Fruit fly (Drosophila melanogaster): ENCODE results near the gene orb2.

The orb2 gene

DNA sequence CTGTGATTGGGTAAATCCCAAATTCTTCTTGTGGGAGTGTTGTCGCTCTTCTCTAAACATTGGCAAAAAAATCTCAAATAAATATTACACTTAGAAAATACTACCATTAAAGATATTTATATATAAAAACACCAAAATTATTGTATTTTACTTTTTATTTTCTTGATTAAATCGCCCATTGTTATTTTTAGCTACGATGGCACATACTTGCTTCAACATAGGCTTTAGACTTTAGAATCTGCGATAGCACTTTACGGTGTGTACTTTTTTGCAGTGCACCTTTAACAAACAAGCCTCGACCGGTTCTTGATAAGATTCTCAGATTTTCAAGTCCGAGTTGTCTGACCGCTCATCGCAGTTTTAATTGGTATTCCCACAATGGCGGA is 378 bp upstream of the orb2 start, which contains the start of gene GNBP3 (continued):
- no peak for TF ChIP-seq schlank (tag; optimal IDR thresholded peaks at IDR 0.05)
- peak; percentile 66 for TF ChIP-seq tin (GFP tag; optimal IDR thresholded peaks at IDR 0.05)
- no peak for TF ChIP-seq CG1792 (GFP tag; optimal IDR thresholded peaks at IDR 0.05)
- peak; percentile 61 for TF ChIP-seq CG17359 (tag; optimal IDR thresholded peaks at IDR 0.05)
- TF ChIP-seq CG8924 (tag; optimal IDR thresholded peaks at IDR 0.05): peak; percentile 36
- TF ChIP-seq D19B (GFP tag; optimal IDR thresholded peaks at IDR 0.05): peak; percentile 13
- no peak for TF ChIP-seq CG4617 (GFP tag; optimal IDR thresholded peaks at IDR 0.05; ENCODE audit: borderline replicate concordance)
- no peak for TF ChIP-seq E2f1 (GFP tag; IDR thresholded peaks at IDR 0.05)
- TF ChIP-seq CG10959 (GFP tag; IDR thresholded peaks at IDR 0.05): peak; percentile 69
- no peak for TF ChIP-seq Mes4 (GFP tag; optimal IDR thresholded peaks at IDR 0.05)
- TF ChIP-seq CG12104 (GFP tag; optimal IDR thresholded peaks at IDR 0.05): peak; percentile 22
- TF ChIP-seq toy (GFP tag; IDR thresholded peaks at IDR 0.05): no peak
- TF ChIP-seq ro (GFP tag; IDR thresholded peaks at IDR 0.05): no peak
- TF ChIP-seq CG16815 (GFP tag; optimal IDR thresholded peaks at IDR 0.05): peak; percentile 49
- TF ChIP-seq bab2 (GFP tag; optimal IDR thresholded peaks at IDR 0.05): peak; percentile 59
- no peak for TF ChIP-seq bbx (GFP tag; IDR thresholded peaks at IDR 0.05; ENCODE audit: partially characterized antibody)
- peak; percentile 58 for TF ChIP-seq CG31224 (GFP tag; IDR thresholded peaks at IDR 0.05)
- no peak for TF ChIP-seq CG8359 (GFP tag; optimal IDR thresholded peaks at IDR 0.05; ENCODE audit: borderline replicate concordance)
- TF ChIP-seq sqz (GFP tag; optimal IDR thresholded peaks at IDR 0.05): peak; percentile 65
- TF ChIP-seq YL-1 (GFP tag; optimal IDR thresholded peaks at IDR 0.05): no peak
- TF ChIP-seq Dref (GFP tag; IDR thresholded peaks at IDR 0.05): no peak
- peak; percentile 64 for TF ChIP-seq CG6254 (GFP tag; optimal IDR thresholded peaks at IDR 0.05)
- peak; percentile 69 for TF ChIP-seq CG5245 (GFP tag; optimal IDR thresholded peaks at IDR 0.05)
- peak; percentile 39 for TF ChIP-seq phol (tag; optimal IDR thresholded peaks at IDR 0.05)
- TF ChIP-seq Vsx1 (GFP tag; optimal IDR thresholded peaks at IDR 0.05): peak; percentile 41
- TF ChIP-seq Lhr (GFP tag; optimal IDR thresholded peaks at IDR 0.05): no peak
- no peak for TF ChIP-seq Mrtf (GFP tag; IDR thresholded peaks at IDR 0.05)
- TF ChIP-seq knrl (GFP tag; IDR thresholded peaks at IDR 0.05; ENCODE audit: partially characterized antibody): no peak
- TF ChIP-seq unpg (GFP tag; optimal IDR thresholded peaks at IDR 0.05): peak; percentile 59
- peak; percentile 54 for TF ChIP-seq Abd-B (GFP tag; optimal IDR thresholded peaks at IDR 0.05)
- TF ChIP-seq stwl (tag; optimal IDR thresholded peaks at IDR 0.05): no peak
- TF ChIP-seq NK7.1 (GFP tag; optimal IDR thresholded peaks at IDR 0.05): no peak
- TF ChIP-seq eyg (GFP tag; optimal IDR thresholded peaks at IDR 0.05): no peak
- peak; percentile 43 for TF ChIP-seq CG12391 (tag; optimal IDR thresholded peaks at IDR 0.05)
- peak; percentile 51 for TF ChIP-seq CG10565 (GFP tag; optimal IDR thresholded peaks at IDR 0.05)
- no peak for TF ChIP-seq CG13123 (GFP tag; optimal IDR thresholded peaks at IDR 0.05)
- no peak for TF ChIP-seq tna (GFP tag; IDR thresholded peaks at IDR 0.05; ENCODE audit: partially characterized antibody)
- no peak for TF ChIP-seq D (optimal IDR thresholded peaks at IDR 0.05)
- TF ChIP-seq D (GFP tag; optimal IDR thresholded peaks at IDR 0.05): peak; percentile 21
- TF ChIP-seq sr (GFP tag; IDR thresholded peaks at IDR 0.05): no peak
- no peak for TF ChIP-seq CG1603 (tag; optimal IDR thresholded peaks at IDR 0.05)
- TF ChIP-seq eve (GFP tag; optimal IDR thresholded peaks at IDR 0.05): no peak
- TF ChIP-seq CG12219 (GFP tag; optimal IDR thresholded peaks at IDR 0.05): no peak
- peak; percentile 10 for TF ChIP-seq Deaf1 (tag; optimal IDR thresholded peaks at IDR 0.05)

Data from whole organism, embryonic.